Worm (Caenorhabditis elegans) whole organism, L2 larva: Measurements from ENCODE around the gene him-14.

Source experiments
- R02D3.7 ChIP-seq: fragments of 150-350 bp; optimal IDR thresholded peaks from 2 replicates; lab custom pipeline; 2014; ENCODE audit warnings: missing biosample characterization, missing genetic modification characterization
- aly-2 ChIP-seq: fragments of 150-350 bp; optimal IDR thresholded peaks from 2 replicates; lab custom pipeline; 2014; ENCODE audit warnings: missing biosample characterization, missing genetic modification characterization
- dmd-4 ChIP-seq: sonication (generic microtip); optimal IDR thresholded peaks from 2 replicates; lab custom pipeline; 2017; ENCODE audit warnings: missing biosample characterization, missing genetic modification characterization
- egl-27 ChIP-seq: sonication (generic microtip); optimal IDR thresholded peaks from 3 replicates; lab custom pipeline; 2017; ENCODE audit warnings: missing biosample characterization, missing genetic modification reagents, missing genetic modification characterization
- fos-1 ChIP-seq: fragments of 150-350 bp; optimal IDR thresholded peaks from 2 replicates; lab custom pipeline; 2014; ENCODE audit warnings: missing biosample characterization, missing genetic modification characterization
- lin-39 ChIP-seq: fragments of 150-350 bp; optimal IDR thresholded peaks from 2 replicates; lab custom pipeline; 2014; ENCODE audit warnings: missing biosample characterization, missing genetic modification reagents, missing genetic modification characterization
- lsy-2 ChIP-seq, 2 experiments: fragments of 150-350 bp in 1 of 2; sonication (generic microtip) in 1 of 2; optimal IDR thresholded peaks; 2 replicates each; lab custom pipeline; 2014 to 2017; ENCODE audit warnings: missing biosample characterization in 2 of 2, missing genetic modification characterization in 2 of 2
- mdl-1 ChIP-seq, 2 experiments: fragments of 150-350 bp in 1 of 2; sonication (generic microtip) in 1 of 2; optimal IDR thresholded peaks; 2 replicates each; lab custom pipeline; 2017; ENCODE audit warnings: missing biosample characterization in 2 of 2, missing genetic modification characterization in 2 of 2
- nhr-12 ChIP-seq: fragments of 150-350 bp; optimal IDR thresholded peaks from 2 replicates; lab custom pipeline; 2014; ENCODE audit warnings: missing biosample characterization, missing genetic modification characterization
- nhr-237 ChIP-seq: fragments of 150-350 bp; optimal IDR thresholded peaks from 2 replicates; lab custom pipeline; 2014; ENCODE audit warnings: missing biosample characterization, missing genetic modification characterization
- unc-55 ChIP-seq: fragments of 150-350 bp; sonication (generic microtip); optimal IDR thresholded peaks from 3 replicates; lab custom pipeline; 2014; ENCODE audit warnings: missing biosample characterization, missing genetic modification reagents, missing genetic modification characterization
- ztf-4 ChIP-seq: fragments of 150-350 bp; optimal IDR thresholded peaks from 2 replicates; lab custom pipeline; 2014; ENCODE audit warnings: missing biosample characterization, missing genetic modification characterization

ce11 chrII:7060791-7061190, 9.0 kb downstream of the him-14 start:
- TF ChIP-seq egl-27 (tag; lab: Kevin White, UChicago) (no peak), fos-1 (tag; lab: Kevin White, UChicago) (no peak), dmd-4 (tag; lab: Kevin White, UChicago) (no peak), lsy-2 (tag; optimal IDR thresholded peaks at IDR 0.05; lab: Kevin White, UChicago) (no peak), R02D3.7 (tag; lab: Kevin White, UChicago) (no peak), mdl-1 (tag; optimal IDR thresholded peaks at IDR 0.05; lab: Kevin White, UChicago) (no peak), ztf-4 (no peak), nhr-12 (no peak), lin-39 (tag; lab: Kevin White, UChicago) (no peak), aly-2 (tag; lab: Kevin White, UChicago) (no peak), nhr-237 (tag; lab: Kevin White, UChicago) (no peak), unc-55 (GFP tag; lab: Kevin White, UChicago) (no peak)
